Fruit fly (Drosophila melanogaster) whole organism, embryonic: ENCODE measurements around the gene CG4611.

Experiments
- Abd-B ChIP-seq: fragments of 200-800 bp; sonication (Bioruptor generic); optimal IDR thresholded peaks from 2 replicates; lab custom pipeline; 2018; ENCODE audit warnings: missing biosample characterization, mild to moderate bottlenecking, missing genetic modification characterization, moderate library complexity
- Antp ChIP-seq: fragments of 200-800 bp; sonication (Bioruptor generic); optimal IDR thresholded peaks from 3 replicates; lab custom pipeline; 2016; ENCODE audit warnings: missing biosample characterization, missing genetic modification characterization
- B-H1 ChIP-seq: fragments of 200-800 bp; sonication (Bioruptor generic); IDR thresholded peaks from 3 replicates; pipeline ENCODE4 v1.3.6; 2022; ENCODE audit warnings: missing biosample characterization, missing genetic modification characterization
- CG10209 ChIP-seq: fragments of 200-800 bp; sonication (Bioruptor generic); optimal IDR thresholded peaks from 3 replicates; lab custom pipeline; 2017; ENCODE audit warnings: missing biosample characterization, mild to moderate bottlenecking, missing genetic modification characterization, missing genetic modification reagents
- CG11247 ChIP-seq: fragments of 200-800 bp; sonication (Bioruptor generic); IDR thresholded peaks from 2 replicates; pipeline ENCODE4 v1.3.6; 2022; ENCODE audit warnings: missing biosample characterization, missing genetic modification characterization
- CG11504 ChIP-seq: fragments of 200-800 bp; sonication (Bioruptor generic); optimal IDR thresholded peaks from 3 replicates; lab custom pipeline; 2019; ENCODE audit warnings: missing biosample characterization, mild to moderate bottlenecking, missing genetic modification characterization, moderate library complexity
- CG11723 ChIP-seq: fragments of 200-800 bp; sonication (Bioruptor generic); optimal IDR thresholded peaks from 2 replicates; lab custom pipeline; 2017; ENCODE audit warnings: missing biosample characterization, mild to moderate bottlenecking, missing genetic modification characterization
- CG12219 ChIP-seq: fragments of 200-800 bp; sonication (Bioruptor generic); optimal IDR thresholded peaks from 3 replicates; lab custom pipeline; 2018; ENCODE audit warnings: missing biosample characterization, mild to moderate bottlenecking, missing genetic modification characterization
- CG12391 ChIP-seq: fragments of 200-800 bp; sonication (Bioruptor generic); optimal IDR thresholded peaks from 3 replicates; lab custom pipeline; 2018; ENCODE audit warnings: missing biosample characterization, mild to moderate bottlenecking, missing genetic modification characterization, moderate library complexity
- CG15514 ChIP-seq: fragments of 200-800 bp; sonication (Bioruptor generic); optimal IDR thresholded peaks from 3 replicates; lab custom pipeline; 2017; ENCODE audit warnings: missing biosample characterization, missing genetic modification characterization, mild to moderate bottlenecking, moderate library complexity, missing genetic modification reagents
- CG1647 ChIP-seq: fragments of 200-800 bp; sonication (Bioruptor generic); optimal IDR thresholded peaks from 3 replicates; lab custom pipeline; 2016; ENCODE audit warnings: missing biosample characterization, missing genetic modification characterization
- CG2199 ChIP-seq: fragments of 200-800 bp; sonication (Bioruptor generic); IDR thresholded peaks from 3 replicates; pipeline ENCODE4 v1.3.6; 2022; ENCODE audit warnings: missing biosample characterization, missing genetic modification characterization
- CG2712 ChIP-seq: fragments of 200-800 bp; optimal IDR thresholded peaks from 3 replicates; lab custom pipeline; 2019; ENCODE audit warnings: missing biosample characterization, mild to moderate bottlenecking, missing genetic modification characterization, moderate library complexity
- CG30020 ChIP-seq: fragments of 200-800 bp; optimal IDR thresholded peaks from 2 replicates; lab custom pipeline; 2019; ENCODE audit warnings: missing biosample characterization, mild to moderate bottlenecking, missing genetic modification characterization, moderate library complexity
- CG31441 ChIP-seq: fragments of 200-800 bp; sonication (Bioruptor generic); IDR thresholded peaks from 2 replicates; pipeline ENCODE4 v1.3.6; 2022; ENCODE audit warnings: missing biosample characterization, missing genetic modification characterization
- CG3838 ChIP-seq: fragments of 200-800 bp; sonication (Bioruptor generic); optimal IDR thresholded peaks from 3 replicates; lab custom pipeline; 2016; ENCODE audit warnings: missing biosample characterization, missing genetic modification characterization
- CG3847 ChIP-seq: fragments of 200-800 bp; sonication (Bioruptor generic); IDR thresholded peaks from 2 replicates; pipeline ENCODE4 v1.3.6; 2022; ENCODE audit warnings: missing biosample characterization, missing genetic modification characterization
- CG3995 ChIP-seq: fragments of 200-800 bp; sonication (Bioruptor generic); optimal IDR thresholded peaks from 3 replicates; lab custom pipeline; 2016; ENCODE audit warnings: missing biosample characterization, missing genetic modification characterization
- CG6854 ChIP-seq: fragments of 200-800 bp; sonication (Bioruptor generic); optimal IDR thresholded peaks from 3 replicates; lab custom pipeline; 2017; ENCODE audit warnings: missing biosample characterization, mild to moderate bottlenecking, missing genetic modification characterization
- CG7372 ChIP-seq: fragments of 200-800 bp; sonication (Bioruptor generic); IDR thresholded peaks from 2 replicates; pipeline ENCODE4 v1.3.6; 2022; ENCODE audit warnings: missing biosample characterization, missing genetic modification characterization
- CG8388 ChIP-seq: fragments of 200-800 bp; sonication (Bioruptor generic); optimal IDR thresholded peaks from 2 replicates; lab custom pipeline; 2019; ENCODE audit warnings: missing biosample characterization, mild to moderate bottlenecking, missing genetic modification characterization, moderate library complexity
- D19A ChIP-seq: fragments of 200-800 bp; optimal IDR thresholded peaks from 3 replicates; lab custom pipeline; 2019; ENCODE audit warnings: missing biosample characterization, mild to moderate bottlenecking, missing genetic modification characterization, moderate library complexity
- Deaf1 ChIP-seq: fragments of 200-800 bp; optimal IDR thresholded peaks from 3 replicates; lab custom pipeline; 2019; ENCODE audit warnings: missing biosample characterization, mild to moderate bottlenecking, missing genetic modification characterization, moderate library complexity
- Ets97D ChIP-seq: fragments of 200-800 bp; sonication (Bioruptor generic); optimal IDR thresholded peaks from 3 replicates; lab custom pipeline; 2016; ENCODE audit warnings: missing biosample characterization, missing genetic modification characterization
- Hr3 ChIP-seq: fragments of 200-800 bp; sonication (Bioruptor generic); optimal IDR thresholded peaks from 3 replicates; lab custom pipeline; 2016; ENCODE audit warnings: missing biosample characterization, missing genetic modification characterization
- MTF-1 ChIP-seq: fragments of 200-800 bp; sonication (Bioruptor generic); optimal IDR thresholded peaks from 2 replicates; lab custom pipeline; 2018; ENCODE audit warnings: missing biosample characterization, mild to moderate bottlenecking, missing genetic modification characterization, borderline replicate concordance
- NFAT ChIP-seq: fragments of 200-800 bp; sonication (Bioruptor generic); IDR thresholded peaks from 2 replicates; pipeline ENCODE4 v1.3.6; 2022; ENCODE audit warnings: missing biosample characterization, missing genetic modification characterization
- Neu2 ChIP-seq: fragments of 200-800 bp; sonication (Bioruptor generic); optimal IDR thresholded peaks from 3 replicates; lab custom pipeline; 2016; ENCODE audit warnings: missing biosample characterization, missing genetic modification characterization, borderline replicate concordance
- NfI ChIP-seq: fragments of 200-800 bp; sonication (Bioruptor generic); optimal IDR thresholded peaks from 3 replicates; lab custom pipeline; 2018; ENCODE audit warnings: missing biosample characterization, mild to moderate bottlenecking, missing genetic modification characterization, moderate library complexity
- ac ChIP-seq: fragments of 200-800 bp; sonication (Bioruptor generic); optimal IDR thresholded peaks from 3 replicates; lab custom pipeline; 2017; ENCODE audit warnings: missing biosample characterization, mild to moderate bottlenecking, missing genetic modification characterization
- ara ChIP-seq: fragments of 200-800 bp; sonication (Bioruptor generic); IDR thresholded peaks from 2 replicates; pipeline ENCODE4 v1.3.6; 2022; ENCODE audit warnings: missing biosample characterization, missing genetic modification characterization
- ash1 ChIP-seq: fragments of 200-800 bp; sonication (Bioruptor generic); optimal IDR thresholded peaks from 2 replicates; lab custom pipeline; 2018; ENCODE audit warnings: missing biosample characterization, mild to moderate bottlenecking, missing genetic modification characterization
- gsb ChIP-seq: fragments of 200-800 bp; sonication (Bioruptor generic); IDR thresholded peaks from 2 replicates; pipeline ENCODE4 v1.3.6; 2022; ENCODE audit warnings: missing biosample characterization, missing genetic modification characterization
- gsb-n ChIP-seq: fragments of 200-800 bp; sonication (Bioruptor generic); optimal IDR thresholded peaks from 3 replicates; lab custom pipeline; 2018; ENCODE audit warnings: missing biosample characterization, mild to moderate bottlenecking, missing genetic modification characterization
- hb ChIP-seq: fragments of 200-800 bp; sonication (Bioruptor generic); IDR thresholded peaks from 3 replicates; pipeline ENCODE4 v1.3.6; 2022; ENCODE audit warnings: missing biosample characterization, missing genetic modification characterization; ENCODE audit not compliant: partially characterized antibody
- insv ChIP-seq, 2 experiments: fragments of 200-800 bp; sonication (Bioruptor generic); optimal IDR thresholded peaks; 3 replicates each; lab custom pipeline; 2016 to 2018; ENCODE audit warnings: missing biosample characterization in 2 of 2, missing genetic modification characterization in 2 of 2
- jing ChIP-seq: fragments of 200-800 bp; sonication (Bioruptor generic); optimal IDR thresholded peaks from 2 replicates; lab custom pipeline; 2018; ENCODE audit warnings: missing biosample characterization, mild to moderate bottlenecking, missing genetic modification characterization
- kah ChIP-seq: fragments of 200-800 bp; sonication (Bioruptor generic); optimal IDR thresholded peaks from 2 replicates; lab custom pipeline; 2018; ENCODE audit warnings: missing biosample characterization, mild to moderate bottlenecking, missing genetic modification characterization
- ken ChIP-seq: fragments of 200-800 bp; sonication (Bioruptor generic); IDR thresholded peaks from 3 replicates; pipeline ENCODE4 v1.3.6; 2022; ENCODE audit warnings: missing biosample characterization, missing genetic modification characterization
- lbe ChIP-seq: fragments of 200-800 bp; sonication (Bioruptor generic); optimal IDR thresholded peaks from 2 replicates; lab custom pipeline; 2016; ENCODE audit warnings: missing biosample characterization, mild to moderate bottlenecking, missing genetic modification characterization
- lov ChIP-seq, 2 experiments: fragments of 200-800 bp in 1 of 2; fragments of >200 bp in 1 of 2; sonication (Bioruptor generic) in 1 of 2; IDR thresholded peaks in 1 of 2; optimal IDR thresholded peaks in 1 of 2; 2 replicates in 1 of 2; 3 replicates in 1 of 2; pipeline versions ENCODE4 v1.3.6 to Lab custom; 2017 to 2022; ENCODE audit warnings: missing biosample characterization in 1 of 2, missing genetic modification characterization in 1 of 2
- nom ChIP-seq: fragments of 200-800 bp; sonication (Bioruptor generic); optimal IDR thresholded peaks from 2 replicates; lab custom pipeline; 2017; ENCODE audit warnings: missing biosample characterization, missing genetic modification characterization, mild to moderate bottlenecking, moderate library complexity, missing genetic modification reagents
- pita ChIP-seq: fragments of 200-800 bp; sonication (Bioruptor generic); optimal IDR thresholded peaks from 2 replicates; lab custom pipeline; 2017; ENCODE audit warnings: missing biosample characterization, mild to moderate bottlenecking, missing genetic modification characterization
- sens-2 ChIP-seq: fragments of 200-800 bp; sonication (Bioruptor generic); IDR thresholded peaks from 2 replicates; pipeline ENCODE4 v1.3.6; 2022; ENCODE audit warnings: missing biosample characterization, missing genetic modification characterization
- slbo ChIP-seq: fragments of 200-800 bp; sonication (Bioruptor generic); IDR thresholded peaks from 2 replicates; pipeline ENCODE4 v1.3.6; 2022; ENCODE audit warnings: missing biosample characterization, missing genetic modification characterization
- tap ChIP-seq: fragments of 200-800 bp; optimal IDR thresholded peaks from 3 replicates; lab custom pipeline; 2019; ENCODE audit warnings: missing biosample characterization, mild to moderate bottlenecking, missing genetic modification characterization, moderate library complexity
- tgo ChIP-seq: fragments of 200-800 bp; sonication (Bioruptor generic); IDR thresholded peaks from 3 replicates; pipeline ENCODE4 v1.3.6; 2022; ENCODE audit warnings: missing biosample characterization, missing genetic modification characterization
- yki ChIP-seq: fragments of >200 bp; optimal IDR thresholded peaks from 3 replicates; lab custom pipeline; 2018
- zfh1 ChIP-seq: fragments of 200-800 bp; sonication (Bioruptor generic); IDR thresholded peaks from 3 replicates; pipeline ENCODE4 v1.3.6; 2022; ENCODE audit warnings: missing biosample characterization, missing genetic modification characterization

CG4611 gene

dm6 chr3L:5186807-5187571, 50.8 kb downstream of the CG4611 start (continued):
- TF ChIP-seq ara (GFP tag; lab: Robert Waterston, UW) (peak; percentile 93), CG2712 (peak; percentile 93), nom (peak; percentile 39), tgo (peak; percentile 87), CG3847 (GFP tag; lab: Robert Waterston, UW) (peak; percentile 70), CG30020 (tag; lab: Kevin White, UChicago) (peak; percentile 23), CG2199 (GFP tag; lab: Robert Waterston, UW) (peak; percentile 78; the same call in 2 of the 3 replicates), CG11247 (GFP tag; lab: Robert Waterston, UW) (peak; percentile 79), Hr3 (peak; percentile 82), gsb (GFP tag; lab: Robert Waterston, UW) (peak; percentile 78), Abd-B (GFP tag; lab: Kevin White, UChicago) (peak; percentile 87), CG11504 (tag; lab: Kevin White, UChicago) (peak; percentile 91), MTF-1 (GFP tag; lab: Kevin White, UChicago) (peak; percentile 65), sens-2 (peak; percentile 82), CG12391 (tag; lab: Kevin White, UChicago) (peak; percentile 89), jing (peak; percentile 90), B-H1 (GFP tag; lab: Robert Waterston, UW) (peak; percentile 77), lov (optimal IDR thresholded peaks at IDR 0.05; lab: Kevin White, UChicago) (no peak), lov (GFP tag; IDR thresholded peaks at IDR 0.05; lab: Robert Waterston, UW) (peak; percentile 90), gsb-n (tag; lab: Kevin White, UChicago) (peak; percentile 93), zfh1 (GFP tag; lab: Robert Waterston, UW) (peak; percentile 91), CG3995 (GFP tag; lab: Kevin White, UChicago) (peak; percentile 45), insv (GFP tag; optimal IDR thresholded peaks at IDR 0.05; lab: Kevin White, UChicago) (peak in 1 of 2 experiments; percentile 68), D19A (tag; lab: Kevin White, UChicago) (peak; percentile 90), CG11723 (GFP tag; lab: Kevin White, UChicago) (peak; percentile 69), slbo (GFP tag; lab: Robert Waterston, UW) (peak; percentile 88), yki (lab: Kevin White, UChicago) (peak; percentile 24), Antp (GFP tag; lab: Kevin White, UChicago) (peak; percentile 91), NFAT (GFP tag; lab: Robert Waterston, UW) (peak; percentile 67), CG6854 (GFP tag; lab: Kevin White, UChicago) (peak; percentile 82), lbe (peak; percentile 57), kah (GFP tag; lab: Kevin White, UChicago) (peak; percentile 59), CG1647 (peak; percentile 87), Ets97D (peak; percentile 36), CG12219 (peak; percentile 91), CG7372 (GFP tag; lab: Robert Waterston, UW) (peak; percentile 77), NfI (GFP tag; lab: Kevin White, UChicago) (peak; percentile 88), ken (GFP tag; lab: Robert Waterston, UW) (peak; percentile 88), CG31441 (GFP tag; lab: Robert Waterston, UW) (peak; percentile 86), CG10209 (GFP tag; lab: Kevin White, UChicago) (peak; percentile 87), ac (peak; percentile 80), ash1 (GFP tag; lab: Kevin White, UChicago) (no peak), CG8388 (GFP tag; lab: Kevin White, UChicago) (peak; percentile 87), CG15514 (peak; percentile 77), CG3838 (peak; percentile 36), pita (GFP tag; lab: Kevin White, UChicago) (no peak), tap (tag; lab: Kevin White, UChicago) (peak; percentile 86), Deaf1 (peak; percentile 63), hb (GFP tag; lab: Robert Waterston, UW) (no peak), Neu2 (GFP tag; lab: Kevin White, UChicago) (no peak)
